Fruit fly (Drosophila melanogaster): ENCODE measurements around the gene CG5404.

The CG5404 gene

dm6 chr3R:15679989-15680388, 24.5 kb upstream of the CG5404 start:
- TF ChIP-seq ci (GFP tag; IDR thresholded peaks at IDR 0.05) = no peak
- TF ChIP-seq crol (GFP tag; IDR thresholded peaks at IDR 0.05) = 0 out of 2 replicates have a peak, but pooled peaks have one; percentile 7
- no peak for TF ChIP-seq pan (optimal IDR thresholded peaks at IDR 0.05)
- no peak for TF ChIP-seq pan (GFP tag; optimal IDR thresholded peaks at IDR 0.05 in 1 of 2, IDR thresholded peaks at IDR 0.05 in 1 of 2)
- no peak for TF ChIP-seq CG3726 (GFP tag; IDR thresholded peaks at IDR 0.05)
- no peak for TF ChIP-seq MTF-1 (GFP tag; optimal IDR thresholded peaks at IDR 0.05; ENCODE audit: borderline replicate concordance)
- TF ChIP-seq fd3F (GFP tag; optimal IDR thresholded peaks at IDR 0.05) = no peak
- TF ChIP-seq HLH3B (GFP tag; IDR thresholded peaks at IDR 0.05) = no peak
- no peak for TF ChIP-seq Dbx (GFP tag; IDR thresholded peaks at IDR 0.05)
- TF ChIP-seq Dp (GFP tag; optimal IDR thresholded peaks at IDR 0.05) = no peak
- TF ChIP-seq cato (GFP tag; optimal IDR thresholded peaks at IDR 0.05; ENCODE audit: borderline replicate concordance) = no peak
- no peak for TF ChIP-seq Side (GFP tag; optimal IDR thresholded peaks at IDR 0.05)
- no peak for TF ChIP-seq CG15073 (GFP tag; optimal IDR thresholded peaks at IDR 0.05)
- no peak for TF ChIP-seq gro (GFP tag; optimal IDR thresholded peaks at IDR 0.05)
- TF ChIP-seq cg (GFP tag; optimal IDR thresholded peaks at IDR 0.05) = peak; percentile 63
- TF ChIP-seq trh (GFP tag; optimal IDR thresholded peaks at IDR 0.05) = no peak
- TF ChIP-seq CG12104 (GFP tag; optimal IDR thresholded peaks at IDR 0.05) = no peak
- no peak for TF ChIP-seq CG10321 (GFP tag; IDR thresholded peaks at IDR 0.05)
- TF ChIP-seq HmgZ (tag; optimal IDR thresholded peaks at IDR 0.05) = no peak
- TF ChIP-seq sqz (GFP tag; optimal IDR thresholded peaks at IDR 0.05) = no peak
- no peak for TF ChIP-seq CG2129 (GFP tag; IDR thresholded peaks at IDR 0.05; ENCODE audit: partially characterized antibody)
- no peak for TF ChIP-seq CG9876 (GFP tag; optimal IDR thresholded peaks at IDR 0.05)
- TF ChIP-seq Nf-YC (tag; optimal IDR thresholded peaks at IDR 0.05) = no peak
- TF ChIP-seq Fer1 (GFP tag; optimal IDR thresholded peaks at IDR 0.05) = no peak
- peak; percentile 26 for TF ChIP-seq Hr3 (GFP tag; optimal IDR thresholded peaks at IDR 0.05)
- no peak for TF ChIP-seq unc-4 (GFP tag; IDR thresholded peaks at IDR 0.05; ENCODE audit: partially characterized antibody)
- 0 out of 3 replicates have a peak, but pooled peaks have one; percentile 46 for TF ChIP-seq CG6791 (GFP tag; IDR thresholded peaks at IDR 0.05; ENCODE audit: partially characterized antibody)
- no peak for TF ChIP-seq CG18599 (GFP tag; optimal IDR thresholded peaks at IDR 0.05)
- no peak for TF ChIP-seq Atf-2 (GFP tag; optimal IDR thresholded peaks at IDR 0.05)
- TF ChIP-seq Bdp1 (GFP tag; optimal IDR thresholded peaks at IDR 0.05) = no peak
- TF ChIP-seq lab (GFP tag; optimal IDR thresholded peaks at IDR 0.05) = no peak
- TF ChIP-seq Fer2 (tag; optimal IDR thresholded peaks at IDR 0.05) = no peak
- TF ChIP-seq Med (GFP tag) = peak; percentile 1
- 0 out of 3 replicates have a peak, but pooled peaks have one; percentile 32 for TF ChIP-seq CG2199 (GFP tag; IDR thresholded peaks at IDR 0.05)
- TF ChIP-seq E2f1 (GFP tag; IDR thresholded peaks at IDR 0.05) = no peak
- TF ChIP-seq Asciz (GFP tag; optimal IDR thresholded peaks at IDR 0.05) = peak; percentile 11
- no peak for TF ChIP-seq repo (GFP tag; optimal IDR thresholded peaks at IDR 0.05)
- no peak for TF ChIP-seq ab (GFP tag; optimal IDR thresholded peaks at IDR 0.05)
- TF ChIP-seq CG7372 (GFP tag; IDR thresholded peaks at IDR 0.05) = no peak
- TF ChIP-seq CG4730 (GFP tag; IDR thresholded peaks at IDR 0.05) = no peak
- no peak for TF ChIP-seq nau (GFP tag; optimal IDR thresholded peaks at IDR 0.05)
- no peak for TF ChIP-seq dpn (GFP tag; optimal IDR thresholded peaks at IDR 0.05)
- TF ChIP-seq hbn (GFP tag; IDR thresholded peaks at IDR 0.05; ENCODE audit: partially characterized antibody) = no peak
- no peak for TF ChIP-seq CG7839 (tag; optimal IDR thresholded peaks at IDR 0.05)
- TF ChIP-seq GATAe (GFP tag; conservative IDR thresholded peaks at IDR 0.05) = no peak
- TF ChIP-seq D19B (GFP tag; optimal IDR thresholded peaks at IDR 0.05) = no peak
- TF ChIP-seq grau (tag; optimal IDR thresholded peaks at IDR 0.05) = no peak
- no peak for TF ChIP-seq CG15601 (tag; optimal IDR thresholded peaks at IDR 0.05)
- no peak for TF ChIP-seq CG1024 (GFP tag; IDR thresholded peaks at IDR 0.05)
- TF ChIP-seq stwl (tag; optimal IDR thresholded peaks at IDR 0.05) = peak; percentile 26
- TF ChIP-seq Eip74EF (GFP tag; optimal IDR thresholded peaks at IDR 0.05) = no peak

Measured in whole organism, embryonic.